Worm (Caenorhabditis elegans): ENCODE results near the gene C07D10.1.

The C07D10.1 gene

ce11 chrII:7390335-7390734 is 8.5 kb upstream of the C07D10.1 start:
- TF ChIP-seq ceh-34 (tag; optimal IDR thresholded peaks at IDR 0.05) (no peak), ceh-2 (tag; optimal IDR thresholded peaks at IDR 0.05) (no peak), ceh-48 (tag; optimal IDR thresholded peaks at IDR 0.05) (no peak), pha-4 (tag; optimal IDR thresholded peaks at IDR 0.05) (no peak), mec-3 (tag; optimal IDR thresholded peaks at IDR 0.05; ENCODE audit: borderline replicate concordance) (no peak), T23F11.4 (GFP tag; optimal IDR thresholded peaks at IDR 0.05) (no peak), ceh-14 (tag; optimal IDR thresholded peaks at IDR 0.05) (no peak), hlh-13 (GFP tag; optimal IDR thresholded peaks at IDR 0.05) (no peak), unc-42 (tag; optimal IDR thresholded peaks at IDR 0.05) (no peak), ttx-3 (tag; optimal IDR thresholded peaks at IDR 0.05) (no peak)

ce11 chrII:7392052-7392694 is 6.6 kb upstream of the C07D10.1 start:
- TF ChIP-seq hlh-15 (tag; optimal IDR thresholded peaks at IDR 0.05) (no peak), unc-42 (tag; optimal IDR thresholded peaks at IDR 0.05) (no peak), ttx-3 (tag; optimal IDR thresholded peaks at IDR 0.05) (no peak), ceh-31 (tag; optimal IDR thresholded peaks at IDR 0.05) (peak; percentile 31), pag-3 (tag; optimal IDR thresholded peaks at IDR 0.05; ENCODE audit: borderline replicate concordance) (no peak), nhr-11 (tag; optimal IDR thresholded peaks at IDR 0.05) (no peak), ceh-34 (tag; optimal IDR thresholded peaks at IDR 0.05) (peak; percentile 20), nhr-232 (tag; optimal IDR thresholded peaks at IDR 0.05) (no peak), gmeb-2 (tag; optimal IDR thresholded peaks at IDR 0.05) (no peak), sox-2 (GFP tag; IDR thresholded peaks at IDR 0.05) (no peak), sox-4 (tag; optimal IDR thresholded peaks at IDR 0.05) (no peak), unc-55 (GFP tag; optimal IDR thresholded peaks at IDR 0.05) (peak; percentile 32), ceh-18 (tag; optimal IDR thresholded peaks at IDR 0.05) (peak; percentile 3), odd-2 (tag; optimal IDR thresholded peaks at IDR 0.05) (no peak), ceh-22 (tag; optimal IDR thresholded peaks at IDR 0.05) (no peak), ceh-19 (GFP tag; optimal IDR thresholded peaks at IDR 0.05) (no peak), ceh-9 (tag; optimal IDR thresholded peaks at IDR 0.05) (no peak), dve-1 (tag; optimal IDR thresholded peaks at IDR 0.05) (peak; percentile 31), ztf-16 (tag; optimal IDR thresholded peaks at IDR 0.05) (no peak), T23F11.4 (GFP tag; optimal IDR thresholded peaks at IDR 0.05) (no peak), tbx-2 (tag; optimal IDR thresholded peaks at IDR 0.05) (peak; percentile 18), ceh-6 (GFP tag; optimal IDR thresholded peaks at IDR 0.05) (no peak), fkh-6 (tag; optimal IDR thresholded peaks at IDR 0.05) (no peak), nfya-1 (tag; optimal IDR thresholded peaks at IDR 0.05) (peak; percentile 4), K02D7.2 (tag; optimal IDR thresholded peaks at IDR 0.05) (no peak)

ce11 chrII:7393393-7393792 is 5.4 kb upstream of the C07D10.1 start:
- no peak for TF ChIP-seq pag-3 (tag; optimal IDR thresholded peaks at IDR 0.05; ENCODE audit: borderline replicate concordance)
- no peak for TF ChIP-seq ceh-45 (GFP tag; IDR thresholded peaks at IDR 0.05)
- TF ChIP-seq nfya-1 (tag; optimal IDR thresholded peaks at IDR 0.05), result no peak

ce11 chrII:7393922-7394689 is 4.7 kb upstream of the C07D10.1 start:
- TF ChIP-seq unc-55 (GFP tag; optimal IDR thresholded peaks at IDR 0.05) (no peak), Y22D7AL.16 (tag; optimal IDR thresholded peaks at IDR 0.05) (no peak)

ce11 chrII:7394690-7395054 is 4.1 kb upstream of the C07D10.1 start, which contains the start of gene bath-44:
Gene bath-44 (plus strand): TSS chrII:7394955.
- TF ChIP-seq fkh-6 (tag; optimal IDR thresholded peaks at IDR 0.05) (no peak), ceh-9 (tag; optimal IDR thresholded peaks at IDR 0.05) (no peak), rnt-1 (tag; optimal IDR thresholded peaks at IDR 0.05) (no peak), hlh-6 (tag; optimal IDR thresholded peaks at IDR 0.05) (no peak), pat-9 (tag; optimal IDR thresholded peaks at IDR 0.05) (no peak), ceh-22 (tag; optimal IDR thresholded peaks at IDR 0.05) (no peak), ceh-18 (tag; optimal IDR thresholded peaks at IDR 0.05) (no peak), hlh-15 (tag; optimal IDR thresholded peaks at IDR 0.05) (no peak), hlh-30 (tag; optimal IDR thresholded peaks at IDR 0.05; ENCODE audit: insufficient read depth) (no peak), mec-3 (tag; optimal IDR thresholded peaks at IDR 0.05; ENCODE audit: borderline replicate concordance) (no peak)

All from whole organism, late embryonic.